Worm (Caenorhabditis elegans) whole organism, early embryonic: Measurements from ENCODE around the gene C33H5.1.

ENCODE experiments used
- aly-1 ChIP-seq: sonication (generic microtip); optimal IDR thresholded peaks from 2 replicates; lab custom pipeline; 2016; ENCODE audit warnings: missing genetic modification characterization, missing compliant biosample characterization
- ama-1 ChIP-seq: fragments of 150-350 bp; optimal IDR thresholded peaks from 2 replicates; lab custom pipeline; 2014
- ceh-36 ChIP-seq: sonication (generic microtip); optimal IDR thresholded peaks from 2 replicates; lab custom pipeline; 2016; ENCODE audit warnings: missing genetic modification characterization, inconsistent platforms, missing compliant biosample characterization
- ets-7 ChIP-seq: sonication (generic microtip); optimal IDR thresholded peaks from 2 replicates; lab custom pipeline; 2016; ENCODE audit warnings: missing genotype, missing genetic modification characterization, missing compliant biosample characterization
- flt-1 ChIP-seq: fragments of 200-800 bp; sonication (Bioruptor generic); IDR thresholded peaks from 2 replicates; pipeline ENCODE4 v1.3.6; 2022; ENCODE audit warnings: missing genetic modification characterization, missing compliant biosample characterization
- hmg-4 ChIP-seq: fragments of 200-800 bp; sonication (Bioruptor generic); optimal IDR thresholded peaks from 2 replicates; lab custom pipeline; 2018; ENCODE audit warnings: mild to moderate bottlenecking, missing genetic modification characterization, missing compliant biosample characterization
- hnd-1 ChIP-seq: sonication (generic microtip); optimal IDR thresholded peaks from 2 replicates; lab custom pipeline; 2016; ENCODE audit warnings: missing genetic modification characterization, missing compliant biosample characterization
- pes-1 ChIP-seq: fragments of 200-800 bp; sonication (Bioruptor generic); IDR thresholded peaks from 2 replicates; pipeline ENCODE4 v1.3.6; 2022; ENCODE audit warnings: missing genetic modification reagents, missing genetic modification characterization, missing compliant biosample characterization
- tbx-11 ChIP-seq: fragments of 200-800 bp; sonication (Bioruptor generic); IDR thresholded peaks from 2 replicates; pipeline ENCODE4 v1.3.6; 2022; ENCODE audit warnings: missing genetic modification characterization, missing compliant biosample characterization
- tbx-37 ChIP-seq: fragments of 200-800 bp; sonication (Bioruptor generic); conservative IDR thresholded peaks from 2 replicates; pipeline ENCODE4 v1.3.6; 2022; ENCODE audit warnings: missing genetic modification reagents, missing genetic modification characterization, missing compliant biosample characterization

ce11 chrIV:7834625-7835228, 26.0 kb downstream of the C33H5.1 start, which contains the start of gene erp-44.2:
- TF ChIP-seq flt-1 (GFP tag; lab: Robert Waterston, UW) (no peak), pes-1 (GFP tag; lab: Robert Waterston, UW) (no peak), tbx-37 (GFP tag; lab: Robert Waterston, UW) (no peak), ama-1 (lab: Kevin White, UChicago) (no peak), hmg-4 (GFP tag; lab: Kevin White, UChicago) (no peak), tbx-11 (GFP tag; lab: Robert Waterston, UW) (no peak), ceh-36 (tag; lab: Kevin White, UChicago) (no peak), ets-7 (no peak), aly-1 (tag; lab: Kevin White, UChicago) (no peak), hnd-1 (tag; lab: Kevin White, UChicago) (no peak)
